Worm (Caenorhabditis elegans): ENCODE results near the gene F16B12.7.

F16B12.7 gene

DNA sequence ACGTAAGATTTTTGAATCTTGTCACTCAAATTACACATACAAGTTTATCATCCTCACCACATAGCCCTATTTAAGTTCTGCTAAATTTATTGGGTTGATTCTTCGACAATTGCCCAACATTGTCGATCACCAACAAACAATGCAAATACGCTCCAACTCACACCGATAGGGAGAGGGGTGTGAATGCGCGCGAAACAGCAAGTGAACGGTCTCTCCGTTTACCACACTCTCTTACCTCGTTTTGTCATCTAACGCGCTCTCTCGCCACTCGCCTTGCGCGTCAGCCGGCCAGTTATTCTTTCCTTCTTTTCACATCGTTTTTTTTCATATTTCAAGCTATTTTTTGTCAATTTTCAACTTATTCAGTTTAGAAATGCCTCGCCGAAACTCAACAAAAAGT lies 6.4 kb upstream of the F16B12.7 start, which contains the start of gene F16B12.6 (continued):
- TF ChIP-seq zip-4 (GFP tag; optimal IDR thresholded peaks at IDR 0.05): no peak
- peak; percentile 97 for TF ChIP-seq lin-14 (GFP tag; optimal IDR thresholded peaks at IDR 0.05)
- peak; percentile 64 for TF ChIP-seq unc-86 (tag; optimal IDR thresholded peaks at IDR 0.05)
- TF ChIP-seq snpc-4 (tag; optimal IDR thresholded peaks at IDR 0.05): peak; percentile 72
- TF ChIP-seq unc-130 (tag; optimal IDR thresholded peaks at IDR 0.05): peak; percentile 19
- TF ChIP-seq vab-15 (tag; optimal IDR thresholded peaks at IDR 0.05): no peak
- TF ChIP-seq hlh-17 (GFP tag; optimal IDR thresholded peaks at IDR 0.05; ENCODE audit: borderline replicate concordance): no peak
- no peak for TF ChIP-seq fkh-4 (tag; optimal IDR thresholded peaks at IDR 0.05; ENCODE audit: borderline replicate concordance)
- TF ChIP-seq efl-3 (GFP tag; optimal IDR thresholded peaks at IDR 0.05): no peak
- no peak for TF ChIP-seq hpl-2 (GFP tag; optimal IDR thresholded peaks at IDR 0.05)
- peak; percentile 68 for TF ChIP-seq nhr-90 (tag; optimal IDR thresholded peaks at IDR 0.05; ENCODE audit: poor library complexity)
- no peak for TF ChIP-seq zag-1 (tag; optimal IDR thresholded peaks at IDR 0.05)
- TF ChIP-seq sup-37 (GFP tag; optimal IDR thresholded peaks at IDR 0.05): no peak
- TF ChIP-seq nhr-28 (tag; optimal IDR thresholded peaks at IDR 0.05): no peak
- no peak for TF ChIP-seq nhr-237 (tag; optimal IDR thresholded peaks at IDR 0.05)
- TF ChIP-seq alr-1 (tag; optimal IDR thresholded peaks at IDR 0.05; ENCODE audit: borderline replicate concordance): no peak
- TF ChIP-seq ces-1 (GFP tag; optimal IDR thresholded peaks at IDR 0.05): no peak
- no peak for TF ChIP-seq nhr-84 (tag; optimal IDR thresholded peaks at IDR 0.05)
- no peak for TF ChIP-seq nhr-11 (tag; optimal IDR thresholded peaks at IDR 0.05)
- no peak for TF ChIP-seq mef-2 (tag; optimal IDR thresholded peaks at IDR 0.05)
- TF ChIP-seq mep-1 (tag; optimal IDR thresholded peaks at IDR 0.05): peak; percentile 85
- TF ChIP-seq ztf-4 (tag; optimal IDR thresholded peaks at IDR 0.05): no peak
- TF ChIP-seq ceh-63 (GFP tag; optimal IDR thresholded peaks at IDR 0.05): no peak
- no peak for TF ChIP-seq Y116A8C.19 (tag; optimal IDR thresholded peaks at IDR 0.05; ENCODE audit: borderline replicate concordance)
- peak; percentile 56 to 91 (median 64) for TF ChIP-seq ceh-82 (tag; optimal IDR thresholded peaks at IDR 0.05)
- TF ChIP-seq lin-13 (GFP tag; optimal IDR thresholded peaks at IDR 0.05): peak; percentile 78
- TF ChIP-seq fkh-8 (tag; optimal IDR thresholded peaks at IDR 0.05): peak; percentile 92
- no peak for TF ChIP-seq tlp-1 (tag; optimal IDR thresholded peaks at IDR 0.05)
- TF ChIP-seq nhr-77 (tag; optimal IDR thresholded peaks at IDR 0.05): peak; percentile 63
- TF ChIP-seq unc-62 (GFP tag; optimal IDR thresholded peaks at IDR 0.05): no peak
- peak; percentile 87 for TF ChIP-seq tbx-2 (tag; optimal IDR thresholded peaks at IDR 0.05)
- TF ChIP-seq lin-35 (GFP tag; optimal IDR thresholded peaks at IDR 0.05): peak; percentile 94
- TF ChIP-seq nhr-20 (tag; optimal IDR thresholded peaks at IDR 0.05): peak; percentile 85
- TF ChIP-seq ceh-8 (GFP tag; optimal IDR thresholded peaks at IDR 0.05): no peak
- TF ChIP-seq unc-30 (tag; optimal IDR thresholded peaks at IDR 0.05): no peak
- TF ChIP-seq skn-1 (tag; optimal IDR thresholded peaks at IDR 0.05): peak; percentile 75
- TF ChIP-seq egl-13 (tag; optimal IDR thresholded peaks at IDR 0.05): peak; percentile 44
- peak; percentile 91 for TF ChIP-seq snu-23 (GFP tag; optimal IDR thresholded peaks at IDR 0.05)
- peak; percentile 28 for TF ChIP-seq fkh-10 (GFP tag; optimal IDR thresholded peaks at IDR 0.05)
- no peak for TF ChIP-seq ets-5 (GFP tag; IDR thresholded peaks at IDR 0.05)
- peak; percentile 23 for TF ChIP-seq elt-2 (tag; optimal IDR thresholded peaks at IDR 0.05)
- no peak for TF ChIP-seq egl-27 (tag; optimal IDR thresholded peaks at IDR 0.05)
- TF ChIP-seq elt-3 (tag; optimal IDR thresholded peaks at IDR 0.05): peak in 3 of 6 experiments; percentile 8 to 46 (median 34)

DNA sequence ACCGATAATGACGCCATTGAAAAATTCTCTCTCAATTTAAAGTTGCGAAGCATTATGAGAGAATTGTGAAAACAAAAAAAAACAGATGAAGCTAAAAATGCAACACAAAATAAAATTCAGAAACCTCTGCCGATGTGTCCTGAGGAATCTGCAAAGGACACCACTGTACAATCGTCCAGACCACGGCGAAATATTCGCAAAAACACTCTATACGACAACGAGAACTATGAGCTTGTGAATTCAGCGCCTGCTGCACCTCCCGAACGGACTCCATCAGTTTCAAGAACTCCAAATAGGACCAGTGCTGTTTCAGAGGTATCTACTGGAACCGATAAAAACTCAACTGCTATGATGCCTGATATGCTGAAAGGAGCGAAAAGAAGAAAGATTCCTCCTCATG lies 5.9 kb upstream of the F16B12.7 start:
- TF ChIP-seq fkh-8 (tag; optimal IDR thresholded peaks at IDR 0.05): no peak
- TF ChIP-seq nhr-85 (tag): no peak
- no peak for TF ChIP-seq efl-1 (optimal IDR thresholded peaks at IDR 0.05)
- TF ChIP-seq efl-1 (GFP tag; optimal IDR thresholded peaks at IDR 0.05 in 1 of 2): peak in 1 of 2 experiments; percentile 42

All from whole organism, L1 larva.